Fruit fly (Drosophila melanogaster): Measurements from ENCODE around the gene Had1.

Had1 gene

DNA sequence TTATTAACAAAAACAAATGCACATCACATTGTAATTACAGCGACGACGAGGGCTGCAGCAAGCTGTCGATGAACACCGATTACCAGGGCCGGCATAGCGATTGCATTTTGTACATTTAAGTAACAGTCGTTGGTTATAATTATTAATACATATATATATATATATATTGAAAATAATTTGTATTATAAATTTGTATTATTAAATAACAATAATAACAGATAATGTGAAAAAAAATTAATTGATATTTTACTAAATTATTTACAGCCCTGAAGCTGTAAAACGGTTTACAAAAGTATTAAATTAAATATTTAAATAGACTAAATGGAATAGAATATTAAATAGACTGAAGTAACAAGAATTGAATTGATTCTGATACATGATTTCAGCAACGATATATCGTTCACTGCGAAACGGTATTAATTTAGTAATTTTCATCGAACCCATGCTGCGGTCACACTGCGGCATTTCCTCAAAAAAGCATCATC, 32.6 kb downstream of the Had1 start, which contains the start of the genes kat80 and Prosalpha4 (continued):
- no peak for TF ChIP-seq wor (GFP tag; IDR thresholded peaks at IDR 0.05)
- no peak for TF ChIP-seq CG34376 (GFP tag; optimal IDR thresholded peaks at IDR 0.05)
- no peak for TF ChIP-seq hkb (optimal IDR thresholded peaks at IDR 0.05)
- no peak for TF ChIP-seq hkb (GFP tag; IDR thresholded peaks at IDR 0.05)
- TF ChIP-seq sens-2 (GFP tag; IDR thresholded peaks at IDR 0.05), result no peak
- peak; percentile 53 for TF ChIP-seq CG13424 (tag; optimal IDR thresholded peaks at IDR 0.05)
- TF ChIP-seq BEAF-32 (GFP tag; optimal IDR thresholded peaks at IDR 0.05), result peak; percentile 75
- TF ChIP-seq ase (GFP tag; IDR thresholded peaks at IDR 0.05), result no peak
- no peak for TF ChIP-seq CG10274 (GFP tag; optimal IDR thresholded peaks at IDR 0.05)
- no peak for TF ChIP-seq CG11398 (GFP tag; optimal IDR thresholded peaks at IDR 0.05)
- TF ChIP-seq Sox100B (GFP tag; optimal IDR thresholded peaks at IDR 0.05), result no peak
- TF ChIP-seq CG15479 (GFP tag; optimal IDR thresholded peaks at IDR 0.05), result no peak
- TF ChIP-seq CG3065 (GFP tag; optimal IDR thresholded peaks at IDR 0.05), result no peak
- TF ChIP-seq Hmr (GFP tag; optimal IDR thresholded peaks at IDR 0.05), result peak; percentile 15
- TF ChIP-seq CG31388 (GFP tag; optimal IDR thresholded peaks at IDR 0.05), result no peak
- no peak for TF ChIP-seq CG5180 (GFP tag; optimal IDR thresholded peaks at IDR 0.05)
- no peak for TF ChIP-seq salm (tag; optimal IDR thresholded peaks at IDR 0.05)
- TF ChIP-seq esg (GFP tag; conservative IDR thresholded peaks at IDR 0.05), result no peak
- TF ChIP-seq zf30C (GFP tag; optimal IDR thresholded peaks at IDR 0.05), result no peak
- no peak for TF ChIP-seq CG1647 (GFP tag; optimal IDR thresholded peaks at IDR 0.05)
- TF ChIP-seq CG10267 (tag; optimal IDR thresholded peaks at IDR 0.05), result peak; percentile 48
- TF ChIP-seq lola (GFP tag; optimal IDR thresholded peaks at IDR 0.05), result peak in 1 of 3 experiments; percentile 33
- TF ChIP-seq grn (GFP tag; optimal IDR thresholded peaks at IDR 0.05), result no peak
- no peak for TF ChIP-seq CG6272 (GFP tag; IDR thresholded peaks at IDR 0.05)
- no peak for TF ChIP-seq tx (GFP tag; optimal IDR thresholded peaks at IDR 0.05)
- no peak for TF ChIP-seq CG1602 (GFP tag; optimal IDR thresholded peaks at IDR 0.05)
- no peak for TF ChIP-seq so (GFP tag; IDR thresholded peaks at IDR 0.05)
- no peak for TF ChIP-seq CG17612 (GFP tag; IDR thresholded peaks at IDR 0.05)
- 0 out of 3 replicates have a peak, but pooled peaks have one; percentile 40 for TF ChIP-seq CG14860 (GFP tag; IDR thresholded peaks at IDR 0.05; ENCODE audit: partially characterized antibody)
- TF ChIP-seq CG10209 (GFP tag; optimal IDR thresholded peaks at IDR 0.05), result peak; percentile 5
- peak; percentile 4 for TF ChIP-seq stwl (tag; optimal IDR thresholded peaks at IDR 0.05)
- peak; percentile 25 for TF ChIP-seq Sry-δ (GFP tag; optimal IDR thresholded peaks at IDR 0.05)
- no peak; the same call in 1 of the 2 replicates for TF ChIP-seq CG6689 (GFP tag; IDR thresholded peaks at IDR 0.05)
- no peak for TF ChIP-seq lmd (GFP tag; IDR thresholded peaks at IDR 0.05)
- TF ChIP-seq Dek (tag; optimal IDR thresholded peaks at IDR 0.05), result peak; percentile 49
- TF ChIP-seq CG31224 (GFP tag; IDR thresholded peaks at IDR 0.05), result no peak
- no peak for TF ChIP-seq pum (GFP tag; optimal IDR thresholded peaks at IDR 0.05)
- peak; percentile 26 for TF ChIP-seq CG2120 (GFP tag; optimal IDR thresholded peaks at IDR 0.05)
- no peak for TF ChIP-seq CG10462 (GFP tag; optimal IDR thresholded peaks at IDR 0.05)
- TF ChIP-seq hb (GFP tag; IDR thresholded peaks at IDR 0.05; ENCODE audit: partially characterized antibody), result 0 out of 3 replicates have a peak, but pooled peaks have one; percentile 31
- no peak for TF ChIP-seq twi (tag; optimal IDR thresholded peaks at IDR 0.05)
- no peak for TF ChIP-seq abd-A (tag; optimal IDR thresholded peaks at IDR 0.05)
- peak; percentile 60 for TF ChIP-seq NFAT (GFP tag; IDR thresholded peaks at IDR 0.05)
- TF ChIP-seq wek (GFP tag; optimal IDR thresholded peaks at IDR 0.05), result no peak
- TF ChIP-seq btn (GFP tag; optimal IDR thresholded peaks at IDR 0.05), result no peak
- TF ChIP-seq Rfx (GFP tag; IDR thresholded peaks at IDR 0.05), result 0 out of 2 replicates have a peak, but pooled peaks have one; percentile 23
- TF ChIP-seq Mes4 (GFP tag; optimal IDR thresholded peaks at IDR 0.05), result no peak
- no peak for TF ChIP-seq ssp (GFP tag; IDR thresholded peaks at IDR 0.05)
- no peak for TF ChIP-seq sima (GFP tag; optimal IDR thresholded peaks at IDR 0.05)
- TF ChIP-seq danr (GFP tag; IDR thresholded peaks at IDR 0.05), result no peak
- TF ChIP-seq CG14965 (GFP tag; optimal IDR thresholded peaks at IDR 0.05; ENCODE audit: borderline replicate concordance), result no peak

Measured in whole organism, embryonic.